Worm (Caenorhabditis elegans) whole organism, mixed stage, embryonic: ENCODE data around the gene dhhc-10.

Experiments used
- M03D4.4 ChIP-seq: sonication (generic microtip); optimal IDR thresholded peaks from 2 replicates; lab custom pipeline; 2017; ENCODE audit warnings: mild to moderate bottlenecking, missing genetic modification characterization, missing compliant biosample characterization
- bed-3 ChIP-seq: fragments of 200-800 bp; sonication (Bioruptor generic); optimal IDR thresholded peaks from 3 replicates; lab custom pipeline; 2018; ENCODE audit warnings: mild to moderate bottlenecking, missing genetic modification characterization, moderate library complexity, missing compliant biosample characterization
- blmp-1 ChIP-seq: fragments of 150-350 bp; optimal IDR thresholded peaks from 2 replicates; lab custom pipeline; 2014; ENCODE audit warnings: missing biosample characterization, missing genetic modification characterization
- ceh-39 ChIP-seq: fragments of 150-350 bp; optimal IDR thresholded peaks from 2 replicates; lab custom pipeline; 2014; ENCODE audit warnings: missing biosample characterization, missing genetic modification characterization
- ceh-43 ChIP-seq: fragments of 200-800 bp; sonication (Bioruptor generic); optimal IDR thresholded peaks from 2 replicates; lab custom pipeline; 2018; ENCODE audit warnings: mild to moderate bottlenecking, missing genetic modification characterization, moderate library complexity, missing compliant biosample characterization
- ceh-83 ChIP-seq: fragments of 200-800 bp; sonication (Bioruptor generic); optimal IDR thresholded peaks from 2 replicates; lab custom pipeline; 2018; ENCODE audit warnings: mild to moderate bottlenecking, missing genetic modification characterization, missing compliant biosample characterization
- ces-1 ChIP-seq: fragments of 150-350 bp; optimal IDR thresholded peaks from 2 replicates; lab custom pipeline; 2014; ENCODE audit warnings: missing biosample characterization, missing genetic modification reagents, missing genetic modification characterization
- cnd-1 ChIP-seq: fragments of 200-800 bp; sonication (Bioruptor generic); optimal IDR thresholded peaks from 2 replicates; lab custom pipeline; 2018; ENCODE audit warnings: mild to moderate bottlenecking, missing genetic modification characterization, missing compliant biosample characterization
- drap-1 ChIP-seq: fragments of 200-800 bp; sonication (Bioruptor generic); optimal IDR thresholded peaks from 3 replicates; lab custom pipeline; 2018; ENCODE audit warnings: mild to moderate bottlenecking, missing genetic modification characterization, missing compliant biosample characterization
- elt-1 ChIP-seq: sonication (generic microtip); optimal IDR thresholded peaks from 2 replicates; lab custom pipeline; 2017; ENCODE audit warnings: missing genetic modification characterization, mild to moderate bottlenecking, missing compliant biosample characterization, antibody characterized with exemption, moderate library complexity, borderline replicate concordance; ENCODE audit not compliant: insufficient read depth
- elt-3 ChIP-seq: fragments of 150-350 bp; optimal IDR thresholded peaks from 2 replicates; lab custom pipeline; 2014; ENCODE audit warnings: missing biosample characterization, missing genetic modification characterization
- flh-1 ChIP-seq: fragments of 200-800 bp; sonication (Bioruptor generic); optimal IDR thresholded peaks from 2 replicates; lab custom pipeline; 2018; ENCODE audit warnings: mild to moderate bottlenecking, missing genetic modification characterization, moderate library complexity, missing compliant biosample characterization
- ham-2 ChIP-seq: fragments of 200-800 bp; sonication (Bioruptor generic); optimal IDR thresholded peaks from 2 replicates; lab custom pipeline; 2018; ENCODE audit warnings: mild to moderate bottlenecking, missing genetic modification characterization, missing compliant biosample characterization
- hlh-1 ChIP-seq: fragments of 150-350 bp; optimal IDR thresholded peaks from 2 replicates; lab custom pipeline; 2014; ENCODE audit warnings: missing biosample characterization, missing genetic modification reagents, missing genetic modification characterization
- lin-13 ChIP-seq: fragments of 150-350 bp; optimal IDR thresholded peaks from 2 replicates; lab custom pipeline; 2014; ENCODE audit warnings: missing biosample characterization, missing genetic modification characterization
- lin-32 ChIP-seq: fragments of 200-800 bp; sonication (Bioruptor generic); optimal IDR thresholded peaks from 2 replicates; lab custom pipeline; 2018; ENCODE audit warnings: mild to moderate bottlenecking, missing genetic modification characterization, missing compliant biosample characterization
- lsy-2 ChIP-seq: fragments of 150-350 bp; optimal IDR thresholded peaks from 2 replicates; lab custom pipeline; 2014; ENCODE audit warnings: missing biosample characterization, missing genetic modification characterization
- mab-5 ChIP-seq: fragments of 150-350 bp; optimal IDR thresholded peaks from 2 replicates; lab custom pipeline; 2014; ENCODE audit warnings: missing biosample characterization, missing genetic modification characterization
- mep-1 ChIP-seq: fragments of 150-350 bp; optimal IDR thresholded peaks from 2 replicates; lab custom pipeline; 2017; ENCODE audit warnings: missing biosample characterization, missing genetic modification reagents, missing genetic modification characterization, inconsistent platforms
- mls-2 ChIP-seq: sonication (generic microtip); optimal IDR thresholded peaks from 2 replicates; lab custom pipeline; 2016; ENCODE audit warnings: mild to moderate bottlenecking, missing genetic modification characterization, moderate library complexity, missing compliant biosample characterization
- nhr-12 ChIP-seq: fragments of 150-350 bp; optimal IDR thresholded peaks from 2 replicates; lab custom pipeline; 2014; ENCODE audit warnings: missing biosample characterization, missing genetic modification characterization
- nhr-2 ChIP-seq: fragments of 150-350 bp; optimal IDR thresholded peaks from 2 replicates; lab custom pipeline; 2014; ENCODE audit warnings: missing biosample characterization, missing genetic modification characterization
- nhr-237 ChIP-seq: fragments of 150-350 bp; optimal IDR thresholded peaks from 2 replicates; lab custom pipeline; 2014; ENCODE audit warnings: missing biosample characterization, missing genetic modification characterization
- nhr-28 ChIP-seq: fragments of 150-350 bp; optimal IDR thresholded peaks from 2 replicates; lab custom pipeline; 2014; ENCODE audit warnings: missing biosample characterization, missing genetic modification characterization
- pha-4 ChIP-seq: fragments of 150-350 bp; optimal IDR thresholded peaks from 2 replicates; lab custom pipeline; 2018; ENCODE audit warnings: missing biosample characterization, missing genetic modification reagents, missing genetic modification characterization
- sem-2 ChIP-seq: fragments of 200-800 bp; sonication (Bioruptor generic); optimal IDR thresholded peaks from 2 replicates; lab custom pipeline; 2018; ENCODE audit warnings: mild to moderate bottlenecking, missing genetic modification characterization, missing compliant biosample characterization
- sptf-1 ChIP-seq: sonication (generic microtip); optimal IDR thresholded peaks from 2 replicates; lab custom pipeline; 2017; ENCODE audit warnings: mild to moderate bottlenecking, missing genetic modification characterization, moderate library complexity, missing compliant biosample characterization
- tbx-8 ChIP-seq: fragments of 200-800 bp; sonication (Bioruptor generic); optimal IDR thresholded peaks from 2 replicates; lab custom pipeline; 2018; ENCODE audit warnings: mild to moderate bottlenecking, missing genetic modification characterization, moderate library complexity, missing compliant biosample characterization
- unc-120 ChIP-seq: sonication (generic microtip); optimal IDR thresholded peaks from 2 replicates; lab custom pipeline; 2017; ENCODE audit warnings: missing genetic modification characterization, missing compliant biosample characterization; ENCODE audit not compliant: poor library complexity, severe bottlenecking
- unc-39 ChIP-seq: fragments of 150-350 bp; optimal IDR thresholded peaks from 2 replicates; lab custom pipeline; 2014; ENCODE audit warnings: missing biosample characterization, missing genetic modification characterization
- unc-62 ChIP-seq: fragments of 150-350 bp; optimal IDR thresholded peaks from 2 replicates; lab custom pipeline; 2014; ENCODE audit warnings: missing biosample characterization, missing genetic modification reagents, missing genetic modification characterization
- ztf-11 ChIP-seq: fragments of 150-350 bp; optimal IDR thresholded peaks from 2 replicates; lab custom pipeline; 2014; ENCODE audit warnings: missing biosample characterization, missing genetic modification characterization

Gene dhhc-10

ce11 chrX:4711698-4712329 lies 4.8 kb downstream of the dhhc-10 start, which contains the start of the genes dnj-14 and glit-1:
Gene dnj-14 (minus strand): TSS chrX:4711748.
Gene glit-1 (plus strand): TSS chrX:4712279.
- no peak for TF ChIP-seq flh-1 (GFP tag; lab: Kevin White, UChicago)
- TF ChIP-seq bed-3 (GFP tag; lab: Kevin White, UChicago), result peak; percentile 3
- TF ChIP-seq lsy-2 (tag; lab: Kevin White, UChicago), result peak; percentile 97
- peak; percentile 68 for TF ChIP-seq nhr-237 (tag; lab: Kevin White, UChicago)
- no peak for TF ChIP-seq unc-39 (tag; lab: Kevin White, UChicago)
- TF ChIP-seq lin-13 (tag; lab: Kevin White, UChicago), result peak; percentile 92
- TF ChIP-seq M03D4.4 (tag; lab: Kevin White, UChicago), result peak; percentile 74
- peak; percentile 30 for TF ChIP-seq nhr-28 (tag; lab: Kevin White, UChicago)
- TF ChIP-seq elt-1 (tag; lab: Kevin White, UChicago), result no peak
- TF ChIP-seq ces-1 (GFP tag; lab: Kevin White, UChicago), result peak; percentile 67
- no peak for TF ChIP-seq lin-32 (GFP tag; lab: Kevin White, UChicago)
- TF ChIP-seq mep-1 (tag; lab: Kevin White, UChicago), result peak; percentile 87
- peak; percentile 47 for TF ChIP-seq ceh-39 (tag; lab: Kevin White, UChicago)
- TF ChIP-seq mls-2 (tag; lab: Kevin White, UChicago), result peak; percentile 62
- no peak for TF ChIP-seq tbx-8 (GFP tag; lab: Kevin White, UChicago)
- no peak for TF ChIP-seq elt-3 (tag; lab: Kevin White, UChicago)
- peak; percentile 72 for TF ChIP-seq hlh-1 (tag; lab: Kevin White, UChicago)
- peak; percentile 70 for TF ChIP-seq drap-1
- no peak for TF ChIP-seq nhr-2 (tag; lab: Kevin White, UChicago)
- TF ChIP-seq nhr-12 (tag; lab: Kevin White, UChicago), result no peak
- peak; percentile 57 for TF ChIP-seq cnd-1 (tag; lab: Kevin White, UChicago)
- TF ChIP-seq pha-4 (tag; lab: Kevin White, UChicago), result peak; percentile 100
- no peak for TF ChIP-seq mab-5
- TF ChIP-seq blmp-1 (tag; lab: Kevin White, UChicago), result no peak
- no peak for TF ChIP-seq sem-2
- TF ChIP-seq ztf-11, result peak; percentile 56
- TF ChIP-seq ceh-43 (GFP tag; lab: Kevin White, UChicago), result no peak
- TF ChIP-seq unc-62 (GFP tag; lab: Kevin White, UChicago), result peak; percentile 77
- TF ChIP-seq unc-120 (tag; lab: Kevin White, UChicago), result peak; percentile 86
- peak; percentile 17 for TF ChIP-seq ceh-83 (GFP tag; lab: Kevin White, UChicago)
- peak; percentile 72 for TF ChIP-seq sptf-1

ce11 chrX:4715107-4715506 lies 8.1 kb downstream of the dhhc-10 start, which contains the start of gene rpl-25.1:
Gene rpl-25.1 (plus strand): TSS chrX:4715178.
- TF ChIP-seq cnd-1 (tag; lab: Kevin White, UChicago) (no peak), nhr-12 (tag; lab: Kevin White, UChicago) (no peak), bed-3 (GFP tag; lab: Kevin White, UChicago) (no peak), nhr-237 (tag; lab: Kevin White, UChicago) (no peak), sptf-1 (no peak), sem-2 (no peak), ham-2 (no peak), mep-1 (tag; lab: Kevin White, UChicago) (no peak), unc-62 (GFP tag; lab: Kevin White, UChicago) (no peak), ceh-83 (GFP tag; lab: Kevin White, UChicago) (no peak), nhr-2 (tag; lab: Kevin White, UChicago) (no peak), mab-5 (no peak), lsy-2 (tag; lab: Kevin White, UChicago) (no peak), ces-1 (GFP tag; lab: Kevin White, UChicago) (no peak)
- TF ChIP-seq, all 35 proteins: peak for 0

DNA sequence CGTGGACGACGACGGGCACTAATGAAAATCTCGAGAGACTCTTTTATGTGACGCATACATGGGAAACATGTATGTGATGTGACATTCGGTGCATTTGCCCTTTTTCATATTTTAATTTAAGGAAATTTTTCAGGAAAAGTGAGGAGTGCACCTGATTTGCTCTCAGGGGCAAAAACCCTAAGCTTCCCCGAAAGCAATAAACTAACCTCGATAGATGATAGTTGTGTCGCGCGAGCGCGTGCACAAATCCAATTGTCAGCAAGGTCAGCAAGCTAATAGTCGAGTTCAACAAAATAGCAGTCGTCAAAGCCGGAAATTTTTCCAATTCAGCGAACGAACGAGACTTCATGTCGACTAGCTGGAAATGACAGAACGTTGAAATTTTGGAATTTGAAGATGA lies 11.1 kb downstream of the dhhc-10 start:
- TF ChIP-seq hlh-1 (tag; lab: Kevin White, UChicago) (no peak), ces-1 (GFP tag; lab: Kevin White, UChicago) (peak; percentile 66)
- TF ChIP-seq, all 35 proteins: peak for 1
